Worm (Caenorhabditis elegans) whole organism, young adult: ENCODE measurements around the gene C05A9.2.

Experiments used
- F37B4.10 ChIP-seq: fragments of 200-800 bp; sonication (Bioruptor generic); IDR thresholded peaks from 2 replicates; pipeline ENCODE4 v1.3.6; 2022; ENCODE audit warnings: missing genetic modification characterization, missing compliant biosample characterization
- F52B5.7 ChIP-seq: sonication (generic microtip); optimal IDR thresholded peaks from 2 replicates; lab custom pipeline; 2016; ENCODE audit warnings: mild to moderate bottlenecking, missing genetic modification characterization, missing compliant biosample characterization
- lin-26 ChIP-seq: fragments of 200-800 bp; sonication (Bioruptor generic); IDR thresholded peaks from 2 replicates; pipeline ENCODE4 v1.3.6; 2022; ENCODE audit warnings: missing genetic modification reagents, missing genetic modification characterization, missing compliant biosample characterization
- snpc-1.1 ChIP-seq: sonication (generic microtip); optimal IDR thresholded peaks from 2 replicates; lab custom pipeline; 2017; ENCODE audit warnings: missing genetic modification characterization, mild to moderate bottlenecking, missing compliant biosample characterization, antibody characterized with exemption, moderate library complexity, missing genotype, missing genetic modification reagents; ENCODE audit not compliant: insufficient read depth
- snpc-4 ChIP-seq, 5 experiments: fragments of 150-350 bp in 1 of 5; sonication (generic microtip) in 4 of 5; optimal IDR thresholded peaks; 2 replicates each; lab custom pipeline; 2014 to 2018; ENCODE audit warnings: missing genetic modification characterization in 5 of 5, missing biosample characterization in 3 of 5, antibody characterized with exemption in 2 of 5, mild to moderate bottlenecking in 2 of 5, missing compliant biosample characterization in 2 of 5, missing genotype in 2 of 5, moderate library complexity in 2 of 5, missing genetic modification reagents in 1 of 5

DNA sequence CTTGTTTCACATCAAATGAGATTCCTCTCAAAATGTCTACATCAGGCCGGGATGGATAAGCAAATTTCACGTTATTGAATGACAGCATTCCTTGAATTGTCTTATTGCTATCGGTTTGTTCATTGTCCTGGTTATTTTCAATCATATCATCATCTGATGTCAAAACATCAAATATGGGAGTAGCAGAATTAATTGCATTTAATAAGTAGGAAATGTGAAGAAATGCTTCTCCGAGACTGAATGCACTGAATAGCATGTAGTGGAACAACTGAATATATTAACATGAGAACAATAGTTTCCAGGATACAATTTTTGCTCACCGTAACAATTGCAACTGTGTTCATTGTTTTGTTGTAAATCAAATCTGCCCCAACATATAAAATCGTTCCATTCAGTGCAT, 18.1 kb upstream of the C05A9.2 start:
- TF ChIP-seq snpc-1.1 (tag; lab: Kevin White, UChicago) (no peak), F37B4.10 (GFP tag; lab: Robert Waterston, UW) (no peak), F52B5.7 (tag; lab: Kevin White, UChicago) (no peak), lin-26 (GFP tag; lab: Robert Waterston, UW) (no peak), snpc-4 (GFP tag; optimal IDR thresholded peaks at IDR 0.05; lab: Kevin White, UChicago) (no peak), snpc-4 (tag; optimal IDR thresholded peaks at IDR 0.05; lab: Kevin White, UChicago) (no peak)
